Fruit fly (Drosophila melanogaster) whole organism, embryonic: ENCODE measurements around the gene sad.

Experiments
- Adf1 ChIP-seq: fragments of 200-800 bp; sonication (Bioruptor generic); IDR thresholded peaks from 2 replicates; pipeline ENCODE4 v1.3.6; 2022; ENCODE audit warnings: missing biosample characterization, missing genetic modification characterization
- C15 ChIP-seq: fragments of 200-800 bp; sonication (Bioruptor generic); IDR thresholded peaks from 3 replicates; pipeline ENCODE4 v1.3.6; 2022; ENCODE audit warnings: missing biosample characterization, missing genetic modification characterization
- CG10209 ChIP-seq: fragments of 200-800 bp; sonication (Bioruptor generic); optimal IDR thresholded peaks from 3 replicates; lab custom pipeline; 2017; ENCODE audit warnings: missing biosample characterization, mild to moderate bottlenecking, missing genetic modification characterization, missing genetic modification reagents
- CG10366 ChIP-seq: fragments of 200-800 bp; sonication (Bioruptor generic); IDR thresholded peaks from 2 replicates; pipeline ENCODE4 v1.3.6; 2022; ENCODE audit warnings: missing biosample characterization, missing genetic modification characterization
- CG10543 ChIP-seq: fragments of 200-800 bp; sonication (Bioruptor generic); optimal IDR thresholded peaks from 3 replicates; lab custom pipeline; 2017; ENCODE audit warnings: missing biosample characterization, mild to moderate bottlenecking, missing genetic modification characterization, moderate library complexity
- CG11456 ChIP-seq: fragments of 200-800 bp; sonication (Bioruptor generic); IDR thresholded peaks from 3 replicates; pipeline ENCODE4 v1.3.6; 2022; ENCODE audit warnings: missing biosample characterization, missing genetic modification characterization
- CG11696 ChIP-seq: fragments of 200-800 bp; sonication (Bioruptor generic); IDR thresholded peaks from 2 replicates; pipeline ENCODE4 v1.3.6; 2022; ENCODE audit warnings: missing biosample characterization, missing genetic modification characterization
- CG13296 ChIP-seq: fragments of 200-800 bp; sonication (Bioruptor generic); optimal IDR thresholded peaks from 3 replicates; lab custom pipeline; 2018; ENCODE audit warnings: missing biosample characterization, mild to moderate bottlenecking, missing genetic modification characterization
- CG14965 ChIP-seq: fragments of 200-800 bp; sonication (Bioruptor generic); optimal IDR thresholded peaks from 2 replicates; lab custom pipeline; 2016; ENCODE audit warnings: missing biosample characterization, missing genetic modification characterization, borderline replicate concordance
- CG15011 ChIP-seq: fragments of 200-800 bp; sonication (Bioruptor generic); optimal IDR thresholded peaks from 3 replicates; lab custom pipeline; 2018; ENCODE audit warnings: missing biosample characterization, mild to moderate bottlenecking, missing genetic modification characterization
- CG2199 ChIP-seq: fragments of 200-800 bp; sonication (Bioruptor generic); IDR thresholded peaks from 3 replicates; pipeline ENCODE4 v1.3.6; 2022; ENCODE audit warnings: missing biosample characterization, missing genetic modification characterization
- CG3163 ChIP-seq: fragments of 200-800 bp; sonication (Bioruptor generic); optimal IDR thresholded peaks from 3 replicates; lab custom pipeline; 2016; ENCODE audit warnings: missing biosample characterization, missing genetic modification characterization
- CG34376 ChIP-seq: fragments of 200-800 bp; sonication (Bioruptor generic); optimal IDR thresholded peaks from 2 replicates; lab custom pipeline; 2018; ENCODE audit warnings: missing biosample characterization, mild to moderate bottlenecking, missing genetic modification characterization
- CG6272 ChIP-seq: fragments of 200-800 bp; sonication (Bioruptor generic); IDR thresholded peaks from 2 replicates; pipeline ENCODE4 v1.3.6; 2022; ENCODE audit warnings: missing biosample characterization, missing genetic modification characterization
- CG7372 ChIP-seq: fragments of 200-800 bp; sonication (Bioruptor generic); IDR thresholded peaks from 2 replicates; pipeline ENCODE4 v1.3.6; 2022; ENCODE audit warnings: missing biosample characterization, missing genetic modification characterization
- CG7786 ChIP-seq: fragments of 200-800 bp; sonication (Bioruptor generic); optimal IDR thresholded peaks from 2 replicates; lab custom pipeline; 2016; ENCODE audit warnings: missing biosample characterization, missing genetic modification characterization
- CG7839 ChIP-seq: fragments of 200-800 bp; sonication (Bioruptor generic); optimal IDR thresholded peaks from 3 replicates; lab custom pipeline; 2018; ENCODE audit warnings: missing biosample characterization, mild to moderate bottlenecking, missing genetic modification characterization, moderate library complexity
- CG8089 ChIP-seq: fragments of 200-800 bp; sonication (Bioruptor generic); optimal IDR thresholded peaks from 3 replicates; lab custom pipeline; 2016; ENCODE audit warnings: missing biosample characterization, missing genetic modification characterization
- CG8359 ChIP-seq: fragments of 200-800 bp; sonication (Bioruptor generic); optimal IDR thresholded peaks from 2 replicates; lab custom pipeline; 2017; ENCODE audit warnings: missing biosample characterization, mild to moderate bottlenecking, missing genetic modification characterization, borderline replicate concordance
- Dek ChIP-seq: fragments of 200-800 bp; sonication (Bioruptor generic); optimal IDR thresholded peaks from 3 replicates; lab custom pipeline; 2019; ENCODE audit warnings: missing biosample characterization, mild to moderate bottlenecking, missing genetic modification characterization, moderate library complexity
- E2f2 ChIP-seq: fragments of 200-800 bp; sonication (Bioruptor generic); IDR thresholded peaks from 2 replicates; pipeline ENCODE4 v1.3.6; 2022; ENCODE audit warnings: missing biosample characterization, missing genetic modification characterization
- Ets65A ChIP-seq: fragments of 200-800 bp; sonication (Bioruptor generic); peaks from one replicate; lab custom pipeline; 2016; ENCODE audit warnings: missing biosample characterization, missing genetic modification characterization
- HLHmδ ChIP-seq: fragments of 200-800 bp; sonication (Bioruptor generic); optimal IDR thresholded peaks from 2 replicates; lab custom pipeline; 2018; ENCODE audit warnings: missing biosample characterization, mild to moderate bottlenecking, missing genetic modification characterization, moderate library complexity
- Lpt ChIP-seq: fragments of >200 bp; optimal IDR thresholded peaks from 2 replicates; lab custom pipeline; 2018; ENCODE audit warnings: missing biosample characterization, missing genetic modification characterization
- MESR4 ChIP-seq: fragments of 200-800 bp; sonication (Bioruptor generic); optimal IDR thresholded peaks from 2 replicates; lab custom pipeline; 2018; ENCODE audit warnings: missing biosample characterization, mild to moderate bottlenecking, missing genetic modification characterization, moderate library complexity
- Nf-YB ChIP-seq: fragments of 200-800 bp; sonication (Bioruptor generic); optimal IDR thresholded peaks from 3 replicates; lab custom pipeline; 2019; ENCODE audit warnings: missing biosample characterization, mild to moderate bottlenecking, missing genetic modification characterization, moderate library complexity
- Rx ChIP-seq: fragments of 200-800 bp; sonication (Bioruptor generic); IDR thresholded peaks from 2 replicates; pipeline ENCODE4 v1.3.6; 2022; ENCODE audit warnings: missing biosample characterization, missing genetic modification characterization
- Side ChIP-seq: fragments of 200-800 bp; sonication (Bioruptor generic); optimal IDR thresholded peaks from 2 replicates; lab custom pipeline; 2016; ENCODE audit warnings: missing biosample characterization, missing genetic modification characterization
- Ssrp ChIP-seq: fragments of 200-800 bp; sonication (Bioruptor generic); optimal IDR thresholded peaks from 2 replicates; lab custom pipeline; 2018; ENCODE audit warnings: missing biosample characterization, mild to moderate bottlenecking, missing genetic modification characterization, moderate library complexity
- Xbp1 ChIP-seq: fragments of 200-800 bp; sonication (Bioruptor generic); optimal IDR thresholded peaks from 3 replicates; lab custom pipeline; 2016; ENCODE audit warnings: missing biosample characterization, mild to moderate bottlenecking, missing genetic modification characterization
- caup ChIP-seq: fragments of 200-800 bp; sonication (Bioruptor generic); optimal IDR thresholded peaks from 3 replicates; lab custom pipeline; 2017; ENCODE audit warnings: missing biosample characterization, mild to moderate bottlenecking, missing genetic modification characterization, moderate library complexity; ENCODE audit not compliant: severe bottlenecking
- chm ChIP-seq: fragments of 200-800 bp; sonication (Bioruptor generic); IDR thresholded peaks from 2 replicates; pipeline ENCODE4 v1.3.6; 2022; ENCODE audit warnings: missing biosample characterization, missing genetic modification characterization
- crp ChIP-seq, 2 experiments: fragments of 200-800 bp; sonication (Bioruptor generic); optimal IDR thresholded peaks; 2 replicates in 1 of 2; 3 replicates in 1 of 2; lab custom pipeline; 2017; ENCODE audit warnings: missing biosample characterization in 2 of 2, missing genetic modification characterization in 2 of 2, mild to moderate bottlenecking in 1 of 2, moderate library complexity in 1 of 2
- en ChIP-seq: fragments of 200-800 bp; sonication (Bioruptor generic); optimal IDR thresholded peaks from 2 replicates; lab custom pipeline; 2016; ENCODE audit warnings: missing biosample characterization, missing genetic modification characterization
- esg ChIP-seq: fragments of 200-800 bp; sonication (Bioruptor generic); conservative IDR thresholded peaks from 2 replicates; pipeline ENCODE4 v1.3.6; 2022; ENCODE audit warnings: missing biosample characterization, missing genetic modification characterization
- gsb ChIP-seq: fragments of 200-800 bp; sonication (Bioruptor generic); IDR thresholded peaks from 2 replicates; pipeline ENCODE4 v1.3.6; 2022; ENCODE audit warnings: missing biosample characterization, missing genetic modification characterization
- ken ChIP-seq: fragments of 200-800 bp; sonication (Bioruptor generic); IDR thresholded peaks from 3 replicates; pipeline ENCODE4 v1.3.6; 2022; ENCODE audit warnings: missing biosample characterization, missing genetic modification characterization
- nom ChIP-seq: fragments of 200-800 bp; sonication (Bioruptor generic); optimal IDR thresholded peaks from 2 replicates; lab custom pipeline; 2017; ENCODE audit warnings: missing biosample characterization, missing genetic modification characterization, mild to moderate bottlenecking, moderate library complexity, missing genetic modification reagents
- onecut ChIP-seq: fragments of 200-800 bp; sonication (Bioruptor generic); IDR thresholded peaks from 2 replicates; pipeline ENCODE4 v1.3.6; 2022; ENCODE audit warnings: missing biosample characterization, missing genetic modification characterization
- org-1 ChIP-seq: fragments of 200-800 bp; sonication (Bioruptor generic); optimal IDR thresholded peaks from 2 replicates; lab custom pipeline; 2017; ENCODE audit warnings: missing biosample characterization, missing genetic modification characterization
- otp ChIP-seq: fragments of 200-800 bp; sonication (Bioruptor generic); IDR thresholded peaks from 3 replicates; pipeline ENCODE4, ENCODE4 v1.3.6; 2022; ENCODE audit warnings: missing biosample characterization, missing genetic modification characterization
- p53 ChIP-seq: fragments of 200-800 bp; sonication (Bioruptor generic); optimal IDR thresholded peaks from 2 replicates; lab custom pipeline; 2016; ENCODE audit warnings: missing biosample characterization, missing genetic modification characterization
- peb ChIP-seq: fragments of 200-800 bp; sonication (Bioruptor generic); IDR thresholded peaks from 2 replicates; pipeline ENCODE4 v1.3.6; 2022; ENCODE audit warnings: missing biosample characterization, missing genetic modification characterization
- salm ChIP-seq: fragments of 200-800 bp; sonication (Bioruptor generic); optimal IDR thresholded peaks from 2 replicates; lab custom pipeline; 2018; ENCODE audit warnings: missing biosample characterization, mild to moderate bottlenecking, missing genetic modification characterization
- scrt ChIP-seq: fragments of 200-800 bp; sonication (Bioruptor generic); optimal IDR thresholded peaks from 2 replicates; lab custom pipeline; 2018; ENCODE audit warnings: missing biosample characterization, mild to moderate bottlenecking, missing genetic modification characterization, moderate library complexity
- slbo ChIP-seq: fragments of 200-800 bp; sonication (Bioruptor generic); IDR thresholded peaks from 2 replicates; pipeline ENCODE4 v1.3.6; 2022; ENCODE audit warnings: missing biosample characterization, missing genetic modification characterization
- wek ChIP-seq: fragments of 200-800 bp; sonication (Bioruptor generic); optimal IDR thresholded peaks from 3 replicates; lab custom pipeline; 2018; ENCODE audit warnings: missing biosample characterization, mild to moderate bottlenecking, missing genetic modification characterization, moderate library complexity
- zf30C ChIP-seq: fragments of 200-800 bp; sonication (Bioruptor generic); optimal IDR thresholded peaks from 3 replicates; lab custom pipeline; 2018; ENCODE audit warnings: missing biosample characterization, mild to moderate bottlenecking, missing genetic modification characterization
- zfh1 ChIP-seq: fragments of 200-800 bp; sonication (Bioruptor generic); IDR thresholded peaks from 3 replicates; pipeline ENCODE4 v1.3.6; 2022; ENCODE audit warnings: missing biosample characterization, missing genetic modification characterization

Gene sad

dm6 chr3R:11849378-11850249 lies 27.4 kb upstream of the sad start (continued):
- TF ChIP-seq CG3163: peak; percentile 59
- TF ChIP-seq HLHmδ (GFP tag; lab: Kevin White, UChicago): no peak
- peak; percentile 14 for TF ChIP-seq MESR4 (GFP tag; lab: Kevin White, UChicago)
- TF ChIP-seq CG11456: peak; percentile 77
- TF ChIP-seq CG11696 (GFP tag; lab: Robert Waterston, UW): peak; percentile 49; the same call in 1 of the 2 replicates
- peak; percentile 97 for TF ChIP-seq ken (GFP tag; lab: Robert Waterston, UW)
- no peak for TF ChIP-seq CG13296 (GFP tag; lab: Kevin White, UChicago)
- TF ChIP-seq Ssrp (tag; lab: Kevin White, UChicago): peak; percentile 93
- TF ChIP-seq scrt (GFP tag; lab: Kevin White, UChicago): peak; percentile 60
- peak in 1 of 2 experiments; percentile 47 for TF ChIP-seq crp (GFP tag; optimal IDR thresholded peaks at IDR 0.05; lab: Kevin White, UChicago)
- peak; percentile 98 for TF ChIP-seq Ets65A (GFP tag; lab: Kevin White, UChicago)
- TF ChIP-seq CG10209 (GFP tag; lab: Kevin White, UChicago): peak; percentile 84
- peak; percentile 92 for TF ChIP-seq Rx
- peak; percentile 32 for TF ChIP-seq CG10543 (GFP tag; lab: Kevin White, UChicago)
- peak; percentile 67 for TF ChIP-seq Dek
- TF ChIP-seq caup (GFP tag; lab: Kevin White, UChicago): peak; percentile 57
- TF ChIP-seq Adf1 (GFP tag; lab: Robert Waterston, UW): no peak
- TF ChIP-seq CG6272 (GFP tag; lab: Robert Waterston, UW): peak; percentile 87
- peak; percentile 14 for TF ChIP-seq nom (GFP tag; lab: Kevin White, UChicago)
- peak; percentile 70 for TF ChIP-seq CG7786
- peak; percentile 78 for TF ChIP-seq en (GFP tag; lab: Kevin White, UChicago)
- peak; percentile 65 for TF ChIP-seq Nf-YB
- peak; percentile 69 for TF ChIP-seq CG14965
- TF ChIP-seq Side (GFP tag; lab: Kevin White, UChicago): peak; percentile 81
- TF ChIP-seq peb (GFP tag; lab: Robert Waterston, UW): peak; percentile 91
- TF ChIP-seq CG8089 (GFP tag; lab: Kevin White, UChicago): peak; percentile 92
- peak; percentile 92 for TF ChIP-seq Xbp1 (GFP tag; lab: Kevin White, UChicago)
- peak; percentile 95 for TF ChIP-seq p53
- no peak for TF ChIP-seq gsb (GFP tag; lab: Robert Waterston, UW)
- peak; percentile 91 for TF ChIP-seq org-1
- peak; percentile 55 for TF ChIP-seq zf30C (GFP tag; lab: Kevin White, UChicago)
- peak; percentile 81 for TF ChIP-seq wek (GFP tag; lab: Kevin White, UChicago)
- peak; percentile 91 for TF ChIP-seq otp (GFP tag; lab: Robert Waterston, UW)
- peak; percentile 37 for TF ChIP-seq CG15011
- TF ChIP-seq E2f2 (GFP tag; lab: Robert Waterston, UW): peak; percentile 61; the same call in 1 of the 2 replicates
- peak; percentile 54; the same call in 1 of the 2 replicates for TF ChIP-seq slbo (GFP tag; lab: Robert Waterston, UW)
- TF ChIP-seq C15: no peak
- no peak for TF ChIP-seq CG34376
- no peak for TF ChIP-seq Lpt (GFP tag; lab: Kevin White, UChicago)
- peak; percentile 63 for TF ChIP-seq CG7372 (GFP tag; lab: Robert Waterston, UW)
- peak; percentile 96 for TF ChIP-seq chm (GFP tag; lab: Robert Waterston, UW)
- peak; percentile 78 for TF ChIP-seq CG8359 (GFP tag; lab: Kevin White, UChicago)
- TF ChIP-seq CG7839 (tag; lab: Kevin White, UChicago): peak; percentile 92
- TF ChIP-seq CG2199: peak; percentile 95
- TF ChIP-seq CG10366 (GFP tag; lab: Robert Waterston, UW): peak; percentile 89
- peak; percentile 80 for TF ChIP-seq esg (GFP tag; lab: Robert Waterston, UW)
- TF ChIP-seq zfh1 (GFP tag; lab: Robert Waterston, UW): peak; percentile 97
- peak; percentile 89 for TF ChIP-seq salm
- peak; percentile 88 for TF ChIP-seq onecut (GFP tag; lab: Robert Waterston, UW)
